Fruit fly (Drosophila melanogaster): ENCODE data around the gene CG2898.

dm6 chrX:10367372-10367771 is 7.8 kb upstream of the CG2898 start, which contains the start of gene CG32679:
- TF ChIP-seq CG8478 (optimal IDR thresholded peaks at IDR 0.05): no peak
- no peak for TF ChIP-seq pan (optimal IDR thresholded peaks at IDR 0.05)
- no peak for TF ChIP-seq usp (GFP tag; optimal IDR thresholded peaks at IDR 0.05)
- no peak for TF ChIP-seq psq (optimal IDR thresholded peaks at IDR 0.05)
